Worm (Caenorhabditis elegans) whole organism, L4/young adult: ENCODE measurements around the gene abhd-14.

Source experiments
- W03F9.2 ChIP-seq: fragments of 150-350 bp; optimal IDR thresholded peaks from 2 replicates; lab custom pipeline; 2014; ENCODE audit warnings: missing biosample characterization, missing genetic modification characterization
- dao-5 ChIP-seq: sonication (generic microtip); optimal IDR thresholded peaks from 2 replicates; lab custom pipeline; 2016; ENCODE audit warnings: missing genotype, missing genetic modification characterization, moderate library complexity, missing compliant biosample characterization
- him-1 ChIP-seq: sonication (generic microtip); optimal IDR thresholded peaks from 2 replicates; lab custom pipeline; 2016; ENCODE audit warnings: missing genotype, missing genetic modification reagents, missing genetic modification characterization, missing compliant biosample characterization

abhd-14 gene

ce11 chrIV:1029939-1030338 is at the start of gene abhd-14:
abhd-14 (minus strand) TSS chrIV:1030039.
- TF ChIP-seq dao-5 (tag; lab: Kevin White, UChicago): no peak
- no peak for TF ChIP-seq W03F9.2 (tag; lab: Kevin White, UChicago)
- TF ChIP-seq him-1 (tag; lab: Kevin White, UChicago): no peak

- TF ChIP-seq him-1 (tag; lab: Kevin White, UChicago) (no peak), dao-5 (tag; lab: Kevin White, UChicago) (no peak), W03F9.2 (tag; lab: Kevin White, UChicago) (no peak)
These were observed 45.6 kb upstream of the abhd-14 start for ce11 chrIV:1075484-1075883.

ce11 chrIV:1074069-1074468 is 44.2 kb upstream of the abhd-14 start:
- no peak for TF ChIP-seq him-1 (tag; lab: Kevin White, UChicago)
- TF ChIP-seq W03F9.2 (tag; lab: Kevin White, UChicago): no peak
- no peak for TF ChIP-seq dao-5 (tag; lab: Kevin White, UChicago)

- no peak for TF ChIP-seq dao-5 (tag; lab: Kevin White, UChicago)
- peak; percentile 14 for TF ChIP-seq W03F9.2 (tag; lab: Kevin White, UChicago)
- peak; percentile 77 for TF ChIP-seq him-1 (tag; lab: Kevin White, UChicago)
These were observed 40.5 kb upstream of the abhd-14 start for ce11 chrIV:1070383-1070782.

ce11 chrIV:1068730-1069244 is 38.9 kb upstream of the abhd-14 start:
- TF ChIP-seq dao-5 (tag; lab: Kevin White, UChicago): no peak
- no peak for TF ChIP-seq W03F9.2 (tag; lab: Kevin White, UChicago)
- no peak for TF ChIP-seq him-1 (tag; lab: Kevin White, UChicago)

ce11 chrIV:1067430-1067829 is 37.6 kb upstream of the abhd-14 start, which contains the start of gene znf-782:
znf-782 (minus strand) TSS chrIV:1067525.
- TF ChIP-seq dao-5 (tag; lab: Kevin White, UChicago): no peak

- TF ChIP-seq dao-5 (tag; lab: Kevin White, UChicago) (no peak), him-1 (tag; lab: Kevin White, UChicago) (no peak), W03F9.2 (tag; lab: Kevin White, UChicago) (no peak)
These were observed 35.7 kb upstream of the abhd-14 start for ce11 chrIV:1065569-1065968.

ce11 chrIV:1064289-1064848 is 34.5 kb upstream of the abhd-14 start:
- no peak for TF ChIP-seq dao-5 (tag; lab: Kevin White, UChicago)
- TF ChIP-seq W03F9.2 (tag; lab: Kevin White, UChicago): no peak
- TF ChIP-seq him-1 (tag; lab: Kevin White, UChicago): no peak

- TF ChIP-seq dao-5 (tag; lab: Kevin White, UChicago): no peak
- TF ChIP-seq W03F9.2 (tag; lab: Kevin White, UChicago): no peak
- TF ChIP-seq him-1 (tag; lab: Kevin White, UChicago): no peak
These were observed 33.2 kb upstream of the abhd-14 start for ce11 chrIV:1063058-1063457.

- TF ChIP-seq dao-5 (tag; lab: Kevin White, UChicago) (no peak), W03F9.2 (tag; lab: Kevin White, UChicago) (no peak), him-1 (tag; lab: Kevin White, UChicago) (no peak)
These were observed 28.7 kb upstream of the abhd-14 start for ce11 chrIV:1058504-1058903.

ce11 chrIV:1056263-1056942 is 26.6 kb upstream of the abhd-14 start, which contains the start of the genes Y55F3AM.13 and mrps-25:
Y55F3AM.13 (minus strand) TSS chrIV:1056313.
mrps-25 (plus strand) TSS chrIV:1056892.
- TF ChIP-seq dao-5 (tag; lab: Kevin White, UChicago): no peak
- no peak for TF ChIP-seq him-1 (tag; lab: Kevin White, UChicago)
- TF ChIP-seq W03F9.2 (tag; lab: Kevin White, UChicago): no peak

- TF ChIP-seq dao-5 (tag; lab: Kevin White, UChicago) (no peak), W03F9.2 (tag; lab: Kevin White, UChicago) (no peak), him-1 (tag; lab: Kevin White, UChicago) (no peak)
These were observed 25.9 kb upstream of the abhd-14 start for ce11 chrIV:1055734-1056133.

- TF ChIP-seq dao-5 (tag; lab: Kevin White, UChicago): no peak
- TF ChIP-seq him-1 (tag; lab: Kevin White, UChicago): no peak
- TF ChIP-seq W03F9.2 (tag; lab: Kevin White, UChicago): no peak
These were observed 24.9 kb upstream of the abhd-14 start, which contains the start of gene dcap-1 for ce11 chrIV:1054736-1055135. dcap-1 (minus strand) TSS chrIV:1054794.
